Fruit fly (Drosophila melanogaster) whole organism, prepupa: Measurements from ENCODE around the gene CG31792.

ENCODE experiments used
- Blimp-1 ChIP-seq: fragments of 200-800 bp; sonication (Bioruptor generic); optimal IDR thresholded peaks from 3 replicates; lab custom pipeline; 2017; ENCODE audit warnings: missing biosample characterization, missing genetic modification characterization, mild to moderate bottlenecking, moderate library complexity, missing genetic modification reagents
- CG10631 ChIP-seq: fragments of 200-800 bp; sonication (Bioruptor generic); optimal IDR thresholded peaks from 2 replicates; lab custom pipeline; 2016; ENCODE audit warnings: missing biosample characterization, missing genetic modification characterization
- CG10669 ChIP-seq: fragments of 200-800 bp; sonication (Bioruptor generic); optimal IDR thresholded peaks from 3 replicates; lab custom pipeline; 2018; ENCODE audit warnings: missing biosample characterization, mild to moderate bottlenecking, missing genetic modification characterization, moderate library complexity
- CG11762 ChIP-seq: fragments of 200-800 bp; sonication (Bioruptor generic); optimal IDR thresholded peaks from 3 replicates; lab custom pipeline; 2016; ENCODE audit warnings: missing biosample characterization, missing genetic modification characterization; ENCODE audit not compliant: insufficient read depth
- CG11902 ChIP-seq: fragments of 200-800 bp; sonication (Bioruptor generic); optimal IDR thresholded peaks from 3 replicates; lab custom pipeline; 2016; ENCODE audit warnings: missing biosample characterization, missing genetic modification characterization
- CG15336 ChIP-seq: fragments of 200-800 bp; sonication (Bioruptor generic); IDR thresholded peaks from 2 replicates; pipeline ENCODE4 v1.3.6; 2022; ENCODE audit warnings: missing biosample characterization, missing genetic modification characterization
- CG1621 ChIP-seq: fragments of 200-800 bp; sonication (Bioruptor generic); optimal IDR thresholded peaks from 3 replicates; lab custom pipeline; 2018; ENCODE audit warnings: missing biosample characterization, mild to moderate bottlenecking, missing genetic modification characterization
- CG16779 ChIP-seq: fragments of 200-800 bp; sonication (Bioruptor generic); optimal IDR thresholded peaks from 3 replicates; lab custom pipeline; 2017; ENCODE audit warnings: missing biosample characterization, mild to moderate bottlenecking, missing genetic modification characterization
- CG3032 ChIP-seq: fragments of 200-800 bp; optimal IDR thresholded peaks from 2 replicates; lab custom pipeline; 2019; ENCODE audit warnings: missing biosample characterization, mild to moderate bottlenecking, missing genetic modification characterization, moderate library complexity
- CG32006 ChIP-seq: fragments of 200-800 bp; sonication (Bioruptor generic); optimal IDR thresholded peaks from 3 replicates; lab custom pipeline; 2017; ENCODE audit warnings: missing biosample characterization, mild to moderate bottlenecking, missing genetic modification characterization
- CG4318 ChIP-seq: fragments of 200-800 bp; sonication (Bioruptor generic); optimal IDR thresholded peaks from 3 replicates; lab custom pipeline; 2017; ENCODE audit warnings: missing biosample characterization, mild to moderate bottlenecking, missing genetic modification characterization
- CG6163 ChIP-seq: fragments of 200-800 bp; sonication (Bioruptor generic); IDR thresholded peaks from 3 replicates; pipeline ENCODE4 v1.3.6; 2022; ENCODE audit warnings: missing biosample characterization, missing genetic modification characterization
- CG6276 ChIP-seq: fragments of 200-800 bp; sonication (Bioruptor generic); optimal IDR thresholded peaks from 2 replicates; lab custom pipeline; 2017; ENCODE audit warnings: missing biosample characterization, mild to moderate bottlenecking, missing genetic modification characterization
- CG6792 ChIP-seq: fragments of 200-800 bp; sonication (Bioruptor generic); optimal IDR thresholded peaks from 3 replicates; lab custom pipeline; 2016; ENCODE audit warnings: missing biosample characterization, missing genetic modification characterization
- CG6808 ChIP-seq: fragments of 200-800 bp; sonication (Bioruptor generic); optimal IDR thresholded peaks from 3 replicates; lab custom pipeline; 2017; ENCODE audit warnings: missing biosample characterization, missing genetic modification characterization, mild to moderate bottlenecking, moderate library complexity, missing genetic modification reagents
- CG7368 ChIP-seq: fragments of 200-800 bp; sonication (Bioruptor generic); optimal IDR thresholded peaks from 3 replicates; lab custom pipeline; 2016; ENCODE audit warnings: missing biosample characterization, missing genetic modification characterization
- CG8119 ChIP-seq: fragments of 200-800 bp; sonication (Bioruptor generic); IDR thresholded peaks from 3 replicates; pipeline ENCODE4 v1.3.6; 2022; ENCODE audit warnings: missing biosample characterization, missing genetic modification characterization
- CG8632 ChIP-seq: fragments of 200-800 bp; sonication (Bioruptor generic); optimal IDR thresholded peaks from 3 replicates; lab custom pipeline; 2016; ENCODE audit warnings: missing biosample characterization, missing genetic modification characterization
- CG9139 ChIP-seq: fragments of 200-800 bp; sonication (Bioruptor generic); optimal IDR thresholded peaks from 3 replicates; lab custom pipeline; 2017; ENCODE audit warnings: missing biosample characterization, mild to moderate bottlenecking, missing genetic modification characterization
- Eip75B ChIP-seq: fragments of 200-800 bp; sonication (Bioruptor generic); optimal IDR thresholded peaks from 3 replicates; lab custom pipeline; 2016; ENCODE audit warnings: missing biosample characterization, missing genetic modification characterization
- Eip93F ChIP-seq: fragments of 200-800 bp; sonication (Bioruptor generic); optimal IDR thresholded peaks from 2 replicates; lab custom pipeline; 2016; ENCODE audit warnings: missing biosample characterization, mild to moderate bottlenecking, missing genetic modification characterization
- Ets21C ChIP-seq: fragments of 200-800 bp; sonication (Bioruptor generic); optimal IDR thresholded peaks from 3 replicates; lab custom pipeline; 2016; ENCODE audit warnings: missing biosample characterization, missing genetic modification characterization
- Ets96B ChIP-seq: fragments of 200-800 bp; optimal IDR thresholded peaks from 2 replicates; lab custom pipeline; 2019; ENCODE audit warnings: missing biosample characterization, mild to moderate bottlenecking, missing genetic modification characterization, moderate library complexity
- Gug ChIP-seq: fragments of 200-800 bp; sonication (Bioruptor generic); IDR thresholded peaks from 2 replicates; pipeline ENCODE4 v1.3.6; 2022; ENCODE audit warnings: missing biosample characterization, missing genetic modification characterization
- Hr4 ChIP-seq: fragments of 200-800 bp; sonication (Bioruptor generic); optimal IDR thresholded peaks from 3 replicates; lab custom pipeline; 2016; ENCODE audit warnings: missing biosample characterization, missing genetic modification characterization
- Met ChIP-seq: fragments of 200-800 bp; sonication (Bioruptor generic); optimal IDR thresholded peaks from 3 replicates; lab custom pipeline; 2016; ENCODE audit warnings: missing biosample characterization, missing genetic modification characterization
- OdsH ChIP-seq: fragments of 200-800 bp; sonication (Bioruptor generic); optimal IDR thresholded peaks from 3 replicates; lab custom pipeline; 2016; ENCODE audit warnings: missing biosample characterization, missing genetic modification characterization
- Smox ChIP-seq: fragments of 200-800 bp; sonication (Bioruptor generic); optimal IDR thresholded peaks from 3 replicates; lab custom pipeline; 2016; ENCODE audit warnings: missing biosample characterization, missing genetic modification characterization
- Sox102F ChIP-seq: fragments of 200-800 bp; sonication (Bioruptor generic); optimal IDR thresholded peaks from 2 replicates; lab custom pipeline; 2016; ENCODE audit warnings: missing biosample characterization, mild to moderate bottlenecking, missing genetic modification characterization
- achi ChIP-seq: fragments of 200-800 bp; sonication (Bioruptor generic); optimal IDR thresholded peaks from 3 replicates; lab custom pipeline; 2016; ENCODE audit warnings: missing biosample characterization, missing genetic modification characterization
- acj6 ChIP-seq: fragments of 200-800 bp; sonication (Bioruptor generic); optimal IDR thresholded peaks from 3 replicates; lab custom pipeline; 2016; ENCODE audit warnings: missing biosample characterization, missing genetic modification characterization
- cyc ChIP-seq: fragments of 200-800 bp; sonication (Bioruptor generic); optimal IDR thresholded peaks from 3 replicates; lab custom pipeline; 2016; ENCODE audit warnings: missing biosample characterization, missing genetic modification characterization
- dac ChIP-seq: fragments of 200-800 bp; sonication (Bioruptor generic); optimal IDR thresholded peaks from 2 replicates; lab custom pipeline; 2017; ENCODE audit warnings: missing biosample characterization, mild to moderate bottlenecking, missing genetic modification characterization
- dsx ChIP-seq: fragments of 200-800 bp; optimal IDR thresholded peaks from 3 replicates; lab custom pipeline; 2019; ENCODE audit warnings: missing biosample characterization, mild to moderate bottlenecking, missing genetic modification characterization, moderate library complexity; ENCODE audit not compliant: poor library complexity, severe bottlenecking
- eg ChIP-seq: fragments of 200-800 bp; sonication (Bioruptor generic); IDR thresholded peaks from 3 replicates; pipeline ENCODE4 v1.3.6; 2022; ENCODE audit warnings: missing biosample characterization, missing genetic modification characterization
- esn ChIP-seq: fragments of 200-800 bp; sonication (Bioruptor generic); optimal IDR thresholded peaks from 2 replicates; lab custom pipeline; 2016; ENCODE audit warnings: missing biosample characterization, mild to moderate bottlenecking, missing genetic modification characterization, moderate library complexity
- fd59A ChIP-seq: fragments of 200-800 bp; sonication (Bioruptor generic); optimal IDR thresholded peaks from 2 replicates; lab custom pipeline; 2017; ENCODE audit warnings: missing biosample characterization, mild to moderate bottlenecking, missing genetic modification characterization, missing genetic modification reagents
- fd85E ChIP-seq: fragments of 200-800 bp; sonication (Bioruptor generic); optimal IDR thresholded peaks from 3 replicates; lab custom pipeline; 2016; ENCODE audit warnings: missing biosample characterization, missing genetic modification characterization
- fkh ChIP-seq: fragments of 200-800 bp; sonication (Bioruptor generic); optimal IDR thresholded peaks from 3 replicates; lab custom pipeline; 2017; ENCODE audit warnings: missing biosample characterization, mild to moderate bottlenecking, missing genetic modification characterization, moderate library complexity
- net ChIP-seq: fragments of 200-800 bp; sonication (Bioruptor generic); optimal IDR thresholded peaks from 3 replicates; lab custom pipeline; 2016; ENCODE audit warnings: missing biosample characterization, missing genetic modification characterization
- spab ChIP-seq: fragments of 200-800 bp; sonication (Bioruptor generic); optimal IDR thresholded peaks from 2 replicates; lab custom pipeline; 2017; ENCODE audit warnings: missing biosample characterization, mild to moderate bottlenecking, missing genetic modification characterization, missing genetic modification reagents
- ss ChIP-seq, 2 experiments: fragments of 200-800 bp; sonication (Bioruptor generic); optimal IDR thresholded peaks; 2 replicates in 1 of 2; 3 replicates in 1 of 2; lab custom pipeline; 2017 to 2018; ENCODE audit warnings: mild to moderate bottlenecking in 2 of 2, missing biosample characterization in 2 of 2, missing genetic modification characterization in 2 of 2, moderate library complexity in 1 of 2
- svp ChIP-seq: fragments of 200-800 bp; sonication (Bioruptor generic); peaks from one replicate; lab custom pipeline; 2016; ENCODE audit warnings: missing biosample characterization, missing genetic modification characterization
- topi ChIP-seq: fragments of 200-800 bp; sonication (Bioruptor generic); optimal IDR thresholded peaks from 3 replicates; lab custom pipeline; 2016; ENCODE audit warnings: missing biosample characterization, missing genetic modification characterization
- vri ChIP-seq: fragments of 200-800 bp; sonication (Bioruptor generic); optimal IDR thresholded peaks from 3 replicates; lab custom pipeline; 2016; ENCODE audit warnings: missing biosample characterization, mild to moderate bottlenecking, missing genetic modification characterization

The CG31792 gene

DNA sequence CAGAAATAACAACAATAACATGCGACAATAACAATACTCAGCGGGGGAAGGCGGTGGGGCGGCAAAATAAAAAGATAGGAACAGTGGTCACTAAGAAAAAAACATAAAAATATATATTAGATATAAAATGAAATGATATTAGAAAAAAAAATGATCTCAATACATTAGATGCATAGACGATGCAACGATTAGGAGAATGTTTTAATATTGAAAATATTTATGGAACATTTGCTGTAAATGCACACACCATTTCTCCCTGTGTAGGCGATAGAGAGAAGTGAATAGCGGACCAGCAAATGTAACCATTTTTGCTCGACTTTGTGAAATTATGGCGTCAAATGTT, 31.1 kb upstream of the CG31792 start (continued):
- TF ChIP-seq cyc (GFP tag; lab: Kevin White, UChicago) (peak; percentile 21), fkh (GFP tag; lab: Kevin White, UChicago) (no peak), fd59A (GFP tag; lab: Kevin White, UChicago) (no peak), ss (GFP tag; optimal IDR thresholded peaks at IDR 0.05; lab: Kevin White, UChicago) (peak in 1 of 2 experiments; percentile 21), dac (no peak), svp (GFP tag; lab: Kevin White, UChicago) (peak; percentile 63), eg (peak; percentile 89), Eip93F (GFP tag; lab: Kevin White, UChicago) (no peak), CG8632 (GFP tag; lab: Kevin White, UChicago) (peak; percentile 32), vri (GFP tag; lab: Kevin White, UChicago) (no peak), CG7368 (GFP tag; lab: Kevin White, UChicago) (peak; percentile 25), Gug (GFP tag; lab: Robert Waterston, UW) (peak; percentile 76), CG32006 (peak; percentile 44), Smox (GFP tag; lab: Kevin White, UChicago) (no peak)

DNA sequence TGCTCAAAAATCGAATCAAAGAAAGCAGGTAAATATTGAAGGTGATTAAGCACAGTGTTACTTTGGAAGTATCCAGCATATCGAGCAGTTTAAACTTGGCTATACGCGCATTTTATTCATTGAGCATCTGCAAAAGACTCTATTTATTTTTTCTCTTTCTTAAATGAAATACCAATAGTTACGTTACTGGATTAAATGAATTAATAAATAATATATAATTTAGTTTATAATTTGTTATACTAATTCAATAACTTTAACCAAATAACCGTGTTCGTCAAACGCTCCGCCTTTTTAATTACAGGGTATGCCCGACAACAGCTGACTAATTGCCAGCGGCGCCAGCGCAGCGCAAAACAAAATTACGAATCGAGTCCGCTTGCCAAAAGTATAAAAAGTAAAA, 30.4 kb upstream of the CG31792 start:
- TF ChIP-seq Blimp-1 (GFP tag; lab: Kevin White, UChicago): peak; percentile 5
- no peak for TF ChIP-seq cyc (GFP tag; lab: Kevin White, UChicago)
- TF ChIP-seq CG3032 (tag; lab: Kevin White, UChicago): no peak
- TF ChIP-seq fd59A (GFP tag; lab: Kevin White, UChicago): no peak
- no peak for TF ChIP-seq fd85E
- TF ChIP-seq net: peak; percentile 19
- peak; percentile 15 for TF ChIP-seq acj6 (GFP tag; lab: Kevin White, UChicago)
- TF ChIP-seq spab (GFP tag; lab: Kevin White, UChicago): no peak
- TF ChIP-seq esn (GFP tag; lab: Kevin White, UChicago): no peak
- TF ChIP-seq Hr4 (GFP tag; lab: Kevin White, UChicago): peak; percentile 39
- TF ChIP-seq CG6808: peak; percentile 8
- TF ChIP-seq CG10669 (GFP tag; lab: Kevin White, UChicago): no peak
- no peak for TF ChIP-seq CG9139
- no peak for TF ChIP-seq CG6163 (GFP tag; lab: Robert Waterston, UW)
- peak; percentile 4 for TF ChIP-seq CG6276
- peak; percentile 5 for TF ChIP-seq topi (GFP tag; lab: Kevin White, UChicago)
- TF ChIP-seq Sox102F (GFP tag; lab: Kevin White, UChicago): no peak
- TF ChIP-seq vri (GFP tag; lab: Kevin White, UChicago): no peak
- no peak for TF ChIP-seq CG16779 (tag; lab: Kevin White, UChicago)
- TF ChIP-seq CG11902 (GFP tag; lab: Kevin White, UChicago): peak; percentile 7
- peak; percentile 27 for TF ChIP-seq Met
- peak; percentile 70 for TF ChIP-seq svp (GFP tag; lab: Kevin White, UChicago)
- TF ChIP-seq OdsH: peak; percentile 5
- no peak for TF ChIP-seq Ets96B (tag; lab: Kevin White, UChicago)
- TF ChIP-seq Eip93F (GFP tag; lab: Kevin White, UChicago): peak; percentile 44
- TF ChIP-seq CG32006: no peak
- TF ChIP-seq Smox (GFP tag; lab: Kevin White, UChicago): no peak
- peak; percentile 61 for TF ChIP-seq CG15336 (GFP tag; lab: Robert Waterston, UW)
- peak; percentile 55; the same call in 2 of the 3 replicates for TF ChIP-seq CG8119 (GFP tag; lab: Robert Waterston, UW)
- peak; percentile 60; the same call in 2 of the 3 replicates for TF ChIP-seq eg
- no peak for TF ChIP-seq CG4318 (GFP tag; lab: Kevin White, UChicago)
- peak; percentile 22 for TF ChIP-seq CG10631 (GFP tag; lab: Kevin White, UChicago)
- no peak for TF ChIP-seq Eip75B (GFP tag; lab: Kevin White, UChicago)
- no peak for TF ChIP-seq CG8632 (GFP tag; lab: Kevin White, UChicago)
- no peak for TF ChIP-seq Ets21C (GFP tag; lab: Kevin White, UChicago)
- TF ChIP-seq achi (GFP tag; lab: Kevin White, UChicago): peak; percentile 37
- TF ChIP-seq CG11762 (GFP tag; lab: Kevin White, UChicago): no peak
- TF ChIP-seq dsx (GFP tag; lab: Kevin White, UChicago): no peak
- TF ChIP-seq CG1621 (tag; lab: Kevin White, UChicago): no peak
- TF ChIP-seq CG6792 (GFP tag; lab: Kevin White, UChicago): no peak
